Worm (Caenorhabditis elegans) whole organism, L2 larva: ENCODE results near the gene lin-1.
A peak's percentile ranks its signal among the peaks of the same experiment; 100 is the strongest.

ENCODE experiments used
- F13H6.1 ChIP-seq: sonication (generic microtip); optimal IDR thresholded peaks from 2 replicates; lab custom pipeline; 2016; ENCODE audit warnings: missing genetic modification characterization, missing compliant biosample characterization
- elt-1 ChIP-seq: fragments of 150-350 bp; optimal IDR thresholded peaks from 2 replicates; lab custom pipeline; 2014; ENCODE audit warnings: missing biosample characterization, missing genetic modification characterization
- lin-13 ChIP-seq: fragments of 150-350 bp; optimal IDR thresholded peaks from 2 replicates; lab custom pipeline; 2014; ENCODE audit warnings: missing biosample characterization, missing genetic modification reagents, missing genetic modification characterization
- lsy-2 ChIP-seq, 2 experiments: fragments of 150-350 bp in 1 of 2; sonication (generic microtip) in 1 of 2; optimal IDR thresholded peaks; 2 replicates each; lab custom pipeline; 2014 to 2017; ENCODE audit warnings: missing biosample characterization in 2 of 2, missing genetic modification characterization in 2 of 2
- mdl-1 ChIP-seq, 2 experiments: fragments of 150-350 bp in 1 of 2; sonication (generic microtip) in 1 of 2; optimal IDR thresholded peaks; 2 replicates each; lab custom pipeline; 2017; ENCODE audit warnings: missing biosample characterization in 2 of 2, missing genetic modification characterization in 2 of 2
- nhr-10 ChIP-seq: sonication (generic microtip); optimal IDR thresholded peaks from 2 replicates; lab custom pipeline; 2017; ENCODE audit warnings: missing biosample characterization, missing genetic modification characterization
- nhr-77 ChIP-seq: fragments of 150-350 bp; optimal IDR thresholded peaks from 2 replicates; lab custom pipeline; 2014; ENCODE audit warnings: missing biosample characterization, missing genetic modification characterization
- unc-62 ChIP-seq: fragments of 150-350 bp; optimal IDR thresholded peaks from 2 replicates; lab custom pipeline; 2014; ENCODE audit warnings: missing biosample characterization, missing genetic modification reagents, missing genetic modification characterization
- ztf-11 ChIP-seq: sonication (generic microtip); optimal IDR thresholded peaks from 2 replicates; lab custom pipeline; 2017; ENCODE audit warnings: missing biosample characterization, missing genetic modification characterization

DNA sequence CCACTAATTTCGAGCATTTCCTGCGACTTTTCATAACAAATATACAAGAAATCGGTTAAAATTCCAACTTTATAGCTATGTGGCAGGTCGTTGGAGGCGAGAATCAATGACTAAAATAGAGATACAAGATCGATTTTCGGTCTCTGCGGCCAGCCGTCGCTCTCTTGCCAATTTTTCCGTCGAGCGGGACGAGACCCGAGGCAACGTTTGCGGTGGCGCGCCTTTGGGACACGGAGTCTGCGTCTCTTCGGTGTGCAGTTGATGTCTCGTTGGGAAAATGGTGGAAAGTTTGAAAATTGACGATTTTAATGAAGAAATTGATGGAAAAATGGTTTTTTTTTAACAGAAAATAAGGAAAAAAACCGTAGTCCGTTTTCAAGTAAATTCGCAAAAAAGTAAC, 16.7 kb upstream of the lin-1 start:
- no peak for TF ChIP-seq elt-1
- TF ChIP-seq ztf-11 (tag; lab: Kevin White, UChicago), result no peak
- TF ChIP-seq mdl-1 (tag; optimal IDR thresholded peaks at IDR 0.05; lab: Kevin White, UChicago), result no peak
- no peak for TF ChIP-seq nhr-10 (tag; lab: Kevin White, UChicago)
- TF ChIP-seq nhr-77 (tag; lab: Kevin White, UChicago), result no peak
- peak; percentile 18 for TF ChIP-seq F13H6.1
- peak; percentile 34 for TF ChIP-seq lin-13
- TF ChIP-seq unc-62 (GFP tag; lab: Kevin White, UChicago), result no peak
- peak in 1 of 2 experiments; percentile 63 for TF ChIP-seq lsy-2 (tag; optimal IDR thresholded peaks at IDR 0.05; lab: Kevin White, UChicago)
